Worm (Caenorhabditis elegans): ENCODE measurements around the gene ubq-1.

Gene ubq-1

ce11 chrIII:5900709-5901108 is 39.3 kb upstream of the ubq-1 start:
- TF ChIP-seq dmd-4 (tag; optimal IDR thresholded peaks at IDR 0.05) (no peak), fos-1 (tag; optimal IDR thresholded peaks at IDR 0.05) (peak; percentile 69), F13H6.1 (tag; optimal IDR thresholded peaks at IDR 0.05) (no peak), nhr-129 (tag; optimal IDR thresholded peaks at IDR 0.05) (peak; percentile 77), lin-13 (GFP tag; optimal IDR thresholded peaks at IDR 0.05) (no peak)

ce11 chrIII:5902558-5902957 is 37.5 kb upstream of the ubq-1 start:
- TF ChIP-seq snpc-4 (tag; optimal IDR thresholded peaks at IDR 0.05) = no peak
- TF ChIP-seq egl-27 (tag; optimal IDR thresholded peaks at IDR 0.05) = no peak
- TF ChIP-seq mab-5 (tag; optimal IDR thresholded peaks at IDR 0.05) = no peak
- TF ChIP-seq R02D3.7 (tag; optimal IDR thresholded peaks at IDR 0.05) = no peak
- TF ChIP-seq zag-1 (tag; optimal IDR thresholded peaks at IDR 0.05) = no peak
- no peak for TF ChIP-seq unc-62 (GFP tag; optimal IDR thresholded peaks at IDR 0.05)
- no peak for TF ChIP-seq nhr-11 (tag; optimal IDR thresholded peaks at IDR 0.05)
- no peak for TF ChIP-seq blmp-1 (tag; optimal IDR thresholded peaks at IDR 0.05; ENCODE audit: insufficient read depth)
- TF ChIP-seq ceh-16 (tag; optimal IDR thresholded peaks at IDR 0.05) = no peak
- no peak for TF ChIP-seq lin-39 (tag; optimal IDR thresholded peaks at IDR 0.05)
- no peak for TF ChIP-seq dmd-4 (tag; optimal IDR thresholded peaks at IDR 0.05)
- TF ChIP-seq nhr-129 (tag; optimal IDR thresholded peaks at IDR 0.05) = no peak
- no peak for TF ChIP-seq ztf-1 (GFP tag; conservative IDR thresholded peaks at IDR 0.05)
- TF ChIP-seq ZK546.5 (tag; optimal IDR thresholded peaks at IDR 0.05) = no peak
- TF ChIP-seq lin-11 (tag; optimal IDR thresholded peaks at IDR 0.05) = no peak

- TF ChIP-seq ama-1 (optimal IDR thresholded peaks at IDR 0.05) (peak; percentile 21), R02D3.7 (tag; optimal IDR thresholded peaks at IDR 0.05) (no peak), lin-13 (GFP tag; optimal IDR thresholded peaks at IDR 0.05) (no peak), unc-55 (GFP tag; optimal IDR thresholded peaks at IDR 0.05) (peak; percentile 39), ZK546.5 (tag; optimal IDR thresholded peaks at IDR 0.05) (no peak), skn-1 (tag; optimal IDR thresholded peaks at IDR 0.05) (no peak), sem-4 (tag; optimal IDR thresholded peaks at IDR 0.05) (no peak), nhr-11 (tag; optimal IDR thresholded peaks at IDR 0.05) (no peak), nhr-25 (tag; optimal IDR thresholded peaks at IDR 0.05) (no peak), crh-2 (tag; optimal IDR thresholded peaks at IDR 0.05) (peak; percentile 3), nhr-129 (tag; optimal IDR thresholded peaks at IDR 0.05) (peak; percentile 39), mdl-1 (tag; optimal IDR thresholded peaks at IDR 0.05) (no peak), sma-3 (GFP tag; optimal IDR thresholded peaks at IDR 0.05) (no peak), F13H6.1 (tag; optimal IDR thresholded peaks at IDR 0.05) (peak; percentile 34), lsy-2 (tag; optimal IDR thresholded peaks at IDR 0.05) (peak in 1 of 2 experiments; percentile 44), C34F6.9 (tag; optimal IDR thresholded peaks at IDR 0.05) (peak; percentile 37), gmeb-1 (tag; optimal IDR thresholded peaks at IDR 0.05) (peak; percentile 5), alr-1 (tag; optimal IDR thresholded peaks at IDR 0.05) (no peak), ztf-4 (tag; optimal IDR thresholded peaks at IDR 0.05) (no peak)
These were observed 34.0 kb upstream of the ubq-1 start, which contains the start of gene dpff-1 for ce11 chrIII:5906059-5906458. dpff-1 (minus strand) TSS chrIII:5906346.

ce11 chrIII:5906749-5907148 is 33.3 kb upstream of the ubq-1 start, which contains the start of gene erd-2.2:
erd-2.2 (plus strand) TSS chrIII:5907049.
- no peak for TF ChIP-seq nhr-10 (tag; optimal IDR thresholded peaks at IDR 0.05)
- TF ChIP-seq ztf-1 (GFP tag; conservative IDR thresholded peaks at IDR 0.05) = no peak
- TF ChIP-seq blmp-1 (tag; optimal IDR thresholded peaks at IDR 0.05; ENCODE audit: insufficient read depth) = no peak
- TF ChIP-seq sma-9 (GFP tag; optimal IDR thresholded peaks at IDR 0.05) = no peak
- TF ChIP-seq sma-9 (tag; optimal IDR thresholded peaks at IDR 0.05) = no peak
- TF ChIP-seq nhr-237 (tag; optimal IDR thresholded peaks at IDR 0.05) = no peak
- no peak for TF ChIP-seq nhr-77 (tag; optimal IDR thresholded peaks at IDR 0.05)
- TF ChIP-seq unc-39 (tag; optimal IDR thresholded peaks at IDR 0.05) = no peak
- TF ChIP-seq nhr-21 (tag; optimal IDR thresholded peaks at IDR 0.05) = no peak
- no peak for TF ChIP-seq peb-1 (tag; optimal IDR thresholded peaks at IDR 0.05)
- TF ChIP-seq ztf-11 (tag; optimal IDR thresholded peaks at IDR 0.05) = no peak
- TF ChIP-seq lin-39 (tag; optimal IDR thresholded peaks at IDR 0.05) = no peak
- TF ChIP-seq lin-13 (GFP tag; optimal IDR thresholded peaks at IDR 0.05) = no peak
- TF ChIP-seq ZK546.5 (tag; optimal IDR thresholded peaks at IDR 0.05) = no peak
- no peak for TF ChIP-seq ama-1 (optimal IDR thresholded peaks at IDR 0.05)
- TF ChIP-seq sma-3 (GFP tag; optimal IDR thresholded peaks at IDR 0.05) = no peak
- no peak for TF ChIP-seq alr-1 (tag; optimal IDR thresholded peaks at IDR 0.05)
